Worm (Caenorhabditis elegans): Measurements from ENCODE around the gene alr-1.

alr-1 gene

DNA sequence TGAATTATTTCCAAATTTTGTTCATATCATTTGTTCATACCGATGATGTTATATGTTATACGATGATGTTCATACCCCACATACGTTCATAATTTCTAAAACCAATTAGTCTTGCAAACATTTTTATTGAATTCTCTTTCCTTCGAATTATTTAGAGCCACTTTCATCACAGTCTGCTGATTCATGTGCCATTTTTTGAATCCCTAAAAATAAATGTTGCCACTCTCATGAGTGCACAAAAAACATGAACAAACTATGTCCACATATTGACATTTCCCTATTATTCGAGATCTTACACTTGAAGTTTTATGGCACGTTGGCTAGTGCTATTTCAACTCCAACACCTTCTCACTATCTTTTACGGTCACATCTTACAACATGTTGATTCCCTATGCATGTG lies 18.3 kb downstream of the alr-1 start, which contains the start of gene clc-17:
TSS of gene clc-17 (plus strand) at position 301 of the 400 bp plus-strand sequence.
- TF ChIP-seq zfp-2 (tag; optimal IDR thresholded peaks at IDR 0.05) (no peak), mdt-29 (GFP tag; IDR thresholded peaks at IDR 0.05) (no peak), daf-16 (GFP tag; optimal IDR thresholded peaks at IDR 0.05) (no peak), daf-16 (tag; optimal IDR thresholded peaks at IDR 0.05) (no peak), aha-1 (tag) (peak; percentile 4)

DNA sequence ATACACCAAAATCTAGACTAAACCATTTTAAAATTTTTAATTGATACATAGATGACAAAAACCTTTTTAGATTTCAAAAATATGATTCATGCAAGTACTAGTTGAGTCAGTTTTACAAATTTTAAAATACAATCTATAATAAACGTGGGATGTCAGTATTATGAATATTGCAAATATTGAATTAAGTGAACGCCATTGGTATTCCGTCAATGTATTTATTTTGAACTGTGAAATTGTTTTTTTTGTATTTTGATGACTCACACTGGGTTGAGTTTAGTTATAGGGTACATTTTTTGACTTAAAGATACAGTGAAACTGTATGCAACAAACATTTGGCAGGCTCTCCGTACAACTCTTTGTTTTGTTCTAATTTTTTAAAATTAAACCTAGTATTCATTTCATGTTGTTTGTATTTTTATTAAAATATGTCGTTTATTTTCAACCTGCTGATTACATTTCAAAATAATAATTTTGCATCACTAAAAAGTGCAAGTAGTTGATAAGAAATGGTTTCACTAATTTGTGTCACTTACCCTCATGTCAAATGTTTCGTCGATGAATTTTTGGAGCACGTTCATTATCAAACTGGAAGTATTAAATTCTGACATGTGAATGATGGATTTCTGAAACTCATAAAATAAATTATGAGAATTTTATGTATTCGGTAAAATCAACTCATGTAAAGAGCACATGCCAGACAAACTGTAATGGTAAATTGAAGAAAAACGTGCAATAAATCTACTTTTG lies 20.4 kb downstream of the alr-1 start, which contains the start of gene W02H3.1:
TSS of gene W02H3.1 (minus strand) at position 578 of the 747 bp plus-strand sequence.
- TF ChIP-seq php-3 (GFP tag; IDR thresholded peaks at IDR 0.05): peak; percentile 89
- no peak for TF ChIP-seq dmd-9 (GFP tag; IDR thresholded peaks at IDR 0.05)
- TF ChIP-seq zfp-2 (tag; optimal IDR thresholded peaks at IDR 0.05): no peak
- TF ChIP-seq nhr-10 (tag; optimal IDR thresholded peaks at IDR 0.05): no peak
- peak; percentile 41 for TF ChIP-seq nhr-28 (tag; optimal IDR thresholded peaks at IDR 0.05)
- TF ChIP-seq Y75B8A.6 (GFP tag; IDR thresholded peaks at IDR 0.05): no peak
- TF ChIP-seq arid-1 (GFP tag; conservative IDR thresholded peaks at IDR 0.05): no peak
- no peak for TF ChIP-seq nhr-25 (tag; optimal IDR thresholded peaks at IDR 0.05; ENCODE audit: borderline replicate concordance, insufficient read depth)
- TF ChIP-seq sdz-12 (GFP tag; optimal IDR thresholded peaks at IDR 0.05): no peak
- TF ChIP-seq duxl-1 (tag; optimal IDR thresholded peaks at IDR 0.05; ENCODE audit: poor library complexity): no peak
- TF ChIP-seq Y5F2A.4 (GFP tag; optimal IDR thresholded peaks at IDR 0.05): no peak
- no peak for TF ChIP-seq zip-11 (GFP tag; IDR thresholded peaks at IDR 0.05)
- TF ChIP-seq fos-1 (tag; optimal IDR thresholded peaks at IDR 0.05): no peak
- no peak for TF ChIP-seq lin-29 (GFP tag; IDR thresholded peaks at IDR 0.05)
- no peak for TF ChIP-seq ZK337.2 (GFP tag; IDR thresholded peaks at IDR 0.05)
- TF ChIP-seq ctbp-1 (GFP tag; IDR thresholded peaks at IDR 0.05): no peak
- TF ChIP-seq lin-13 (GFP tag; optimal IDR thresholded peaks at IDR 0.05): no peak
- TF ChIP-seq daf-16 (GFP tag; optimal IDR thresholded peaks at IDR 0.05): no peak
- no peak for TF ChIP-seq daf-16 (tag; optimal IDR thresholded peaks at IDR 0.05)
- no peak for TF ChIP-seq zfp-3 (GFP tag; conservative IDR thresholded peaks at IDR 0.05)
- TF ChIP-seq unc-39 (tag; optimal IDR thresholded peaks at IDR 0.05): no peak
- no peak for TF ChIP-seq mdl-1 (tag; optimal IDR thresholded peaks at IDR 0.05)
- TF ChIP-seq mxl-2 (GFP tag; conservative IDR thresholded peaks at IDR 0.05): no peak
- TF ChIP-seq pqm-1 (tag; optimal IDR thresholded peaks at IDR 0.05): peak; percentile 65
- no peak for TF ChIP-seq ztf-11 (tag; optimal IDR thresholded peaks at IDR 0.05)
- TF ChIP-seq nhr-48 (tag; optimal IDR thresholded peaks at IDR 0.05): no peak
- TF ChIP-seq nhr-42 (GFP tag; IDR thresholded peaks at IDR 0.05): no peak
- TF ChIP-seq ceh-20 (GFP tag; IDR thresholded peaks at IDR 0.05): 0 out of 2 replicates have a peak, but pooled peaks have one; percentile 47
- no peak for TF ChIP-seq lim-7 (GFP tag; IDR thresholded peaks at IDR 0.05)
- no peak for TF ChIP-seq snpc-1.2 (GFP tag; IDR thresholded peaks at IDR 0.05)
- no peak for TF ChIP-seq nhr-111 (GFP tag; optimal IDR thresholded peaks at IDR 0.05)
- TF ChIP-seq rbr-2 (tag; optimal IDR thresholded peaks at IDR 0.05): no peak
- no peak for TF ChIP-seq nhr-41 (GFP tag; IDR thresholded peaks at IDR 0.05)
- no peak for TF ChIP-seq ces-1 (GFP tag; optimal IDR thresholded peaks at IDR 0.05)
- no peak for TF ChIP-seq saeg-2 (GFP tag; IDR thresholded peaks at IDR 0.05)
- peak; percentile 75 for TF ChIP-seq aha-1 (tag)
- no peak for TF ChIP-seq vab-7 (GFP tag; IDR thresholded peaks at IDR 0.05)
- TF ChIP-seq mep-1 (tag; optimal IDR thresholded peaks at IDR 0.05): no peak
- TF ChIP-seq ceh-28 (tag; optimal IDR thresholded peaks at IDR 0.05): no peak
- TF ChIP-seq lir-3 (tag; optimal IDR thresholded peaks at IDR 0.05): no peak
- peak; percentile 71; the same call in 1 of the 2 replicates for TF ChIP-seq dmd-6 (GFP tag; IDR thresholded peaks at IDR 0.05)
- no peak for TF ChIP-seq Y105C5A.15 (GFP tag; IDR thresholded peaks at IDR 0.05)
- no peak for TF ChIP-seq nhr-76 (tag; optimal IDR thresholded peaks at IDR 0.05)
- no peak for TF ChIP-seq ceh-44 (GFP tag; IDR thresholded peaks at IDR 0.05)
- TF ChIP-seq nhr-77 (tag; optimal IDR thresholded peaks at IDR 0.05): no peak
- TF ChIP-seq spr-3 (GFP tag; optimal IDR thresholded peaks at IDR 0.05): no peak
- TF ChIP-seq cey-2 (tag; optimal IDR thresholded peaks at IDR 0.05; ENCODE audit: borderline replicate concordance, insufficient read depth): no peak
